Fruit fly (Drosophila melanogaster) whole organism, embryonic: ENCODE results near the gene Shc.

Experiments used
- BEAF-32 ChIP-seq: fragments of 200-800 bp; sonication (Bioruptor generic); optimal IDR thresholded peaks from 3 replicates; lab custom pipeline; 2017; ENCODE audit warnings: missing biosample characterization, missing genetic modification characterization, mild to moderate bottlenecking, moderate library complexity, missing genetic modification reagents
- Blimp-1 ChIP-seq: fragments of 200-800 bp; sonication (Bioruptor generic); optimal IDR thresholded peaks from 3 replicates; lab custom pipeline; 2018; ENCODE audit warnings: missing biosample characterization, missing genetic modification characterization, mild to moderate bottlenecking, moderate library complexity, missing genetic modification reagents
- CG12391 ChIP-seq: fragments of 200-800 bp; sonication (Bioruptor generic); optimal IDR thresholded peaks from 3 replicates; lab custom pipeline; 2018; ENCODE audit warnings: missing biosample characterization, mild to moderate bottlenecking, missing genetic modification characterization, moderate library complexity
- CG14667 ChIP-seq: fragments of 200-800 bp; sonication (Bioruptor generic); IDR thresholded peaks from 2 replicates; pipeline ENCODE4 v1.3.6; 2022; ENCODE audit warnings: missing biosample characterization, missing genetic modification characterization
- CG15269 ChIP-seq: fragments of 200-800 bp; sonication (Bioruptor generic); optimal IDR thresholded peaks from 2 replicates; lab custom pipeline; 2018; ENCODE audit warnings: missing biosample characterization, mild to moderate bottlenecking, missing genetic modification characterization, moderate library complexity
- CG17912 ChIP-seq: fragments of 200-800 bp; sonication (Bioruptor generic); optimal IDR thresholded peaks from 2 replicates; lab custom pipeline; 2018; ENCODE audit warnings: missing biosample characterization, mild to moderate bottlenecking, missing genetic modification characterization
- CG18011 ChIP-seq: fragments of 200-800 bp; sonication (Bioruptor generic); optimal IDR thresholded peaks from 2 replicates; lab custom pipeline; 2017; ENCODE audit warnings: missing biosample characterization, missing genetic modification characterization, mild to moderate bottlenecking, moderate library complexity, missing genotype
- CG2889 ChIP-seq: fragments of 200-800 bp; sonication (Bioruptor generic); IDR thresholded peaks from 3 replicates; pipeline ENCODE4 v1.3.6; 2022; ENCODE audit warnings: missing biosample characterization, missing genetic modification characterization
- CG30020 ChIP-seq: fragments of 200-800 bp; optimal IDR thresholded peaks from 2 replicates; lab custom pipeline; 2019; ENCODE audit warnings: missing biosample characterization, mild to moderate bottlenecking, missing genetic modification characterization, moderate library complexity
- CG3407 ChIP-seq: fragments of 200-800 bp; sonication (Bioruptor generic); optimal IDR thresholded peaks from 2 replicates; lab custom pipeline; 2018; ENCODE audit warnings: missing biosample characterization, mild to moderate bottlenecking, missing genetic modification characterization
- CG3838 ChIP-seq: fragments of 200-800 bp; sonication (Bioruptor generic); optimal IDR thresholded peaks from 3 replicates; lab custom pipeline; 2016; ENCODE audit warnings: missing biosample characterization, missing genetic modification characterization
- CG4282 ChIP-seq: fragments of 200-800 bp; sonication (Bioruptor generic); optimal IDR thresholded peaks from 2 replicates; lab custom pipeline; 2016; ENCODE audit warnings: missing biosample characterization, missing genetic modification characterization
- CG4328 ChIP-seq: fragments of 200-800 bp; sonication (Bioruptor generic); optimal IDR thresholded peaks from 3 replicates; lab custom pipeline; 2017; ENCODE audit warnings: missing biosample characterization, missing genetic modification reagents, missing genetic modification characterization
- CG6689 ChIP-seq: fragments of 200-800 bp; sonication (Bioruptor generic); IDR thresholded peaks from 2 replicates; pipeline ENCODE4 v1.3.6; 2022; ENCODE audit warnings: missing biosample characterization, missing genetic modification characterization
- CG7357 ChIP-seq: fragments of 200-800 bp; sonication (Bioruptor generic); IDR thresholded peaks from 3 replicates; pipeline ENCODE4 v1.3.6; 2022; ENCODE audit warnings: missing biosample characterization, missing genetic modification characterization
- CG7928 ChIP-seq: fragments of 200-800 bp; sonication (Bioruptor generic); optimal IDR thresholded peaks from 2 replicates; lab custom pipeline; 2017; ENCODE audit warnings: missing biosample characterization, mild to moderate bottlenecking, missing genetic modification characterization
- CrebB ChIP-seq: fragments of 200-800 bp; sonication (Bioruptor generic); optimal IDR thresholded peaks from 3 replicates; lab custom pipeline; 2018; ENCODE audit warnings: missing biosample characterization, mild to moderate bottlenecking, missing genetic modification characterization
- Deaf1 ChIP-seq: fragments of 200-800 bp; optimal IDR thresholded peaks from 3 replicates; lab custom pipeline; 2019; ENCODE audit warnings: missing biosample characterization, mild to moderate bottlenecking, missing genetic modification characterization, moderate library complexity
- HHEX ChIP-seq: fragments of 200-800 bp; sonication (Bioruptor generic); optimal IDR thresholded peaks from 3 replicates; lab custom pipeline; 2017; ENCODE audit warnings: missing biosample characterization, mild to moderate bottlenecking, missing genetic modification characterization, missing genetic modification reagents
- HLH4C ChIP-seq: fragments of 200-800 bp; sonication (Bioruptor generic); IDR thresholded peaks from 3 replicates; pipeline ENCODE4 v1.3.6; 2022; ENCODE audit warnings: missing biosample characterization, missing genetic modification characterization; ENCODE audit not compliant: partially characterized antibody
- HmgZ ChIP-seq: fragments of 200-800 bp; sonication (Bioruptor generic); optimal IDR thresholded peaks from 2 replicates; lab custom pipeline; 2018; ENCODE audit warnings: missing biosample characterization, mild to moderate bottlenecking, missing genetic modification characterization
- Hr39 ChIP-seq: fragments of >200 bp; optimal IDR thresholded peaks from 2 replicates; lab custom pipeline; 2017
- Neu2 ChIP-seq: fragments of 200-800 bp; sonication (Bioruptor generic); optimal IDR thresholded peaks from 3 replicates; lab custom pipeline; 2016; ENCODE audit warnings: missing biosample characterization, missing genetic modification characterization, borderline replicate concordance
- Oli ChIP-seq: fragments of 200-800 bp; sonication (Bioruptor generic); optimal IDR thresholded peaks from 2 replicates; lab custom pipeline; 2018; ENCODE audit warnings: missing biosample characterization, mild to moderate bottlenecking, missing genetic modification characterization, moderate library complexity
- Sox102F ChIP-seq: fragments of 200-800 bp; sonication (Bioruptor generic); optimal IDR thresholded peaks from 2 replicates; lab custom pipeline; 2018; ENCODE audit warnings: missing biosample characterization, mild to moderate bottlenecking, missing genetic modification characterization, moderate library complexity
- abd-A ChIP-seq: fragments of 200-800 bp; sonication (Bioruptor generic); optimal IDR thresholded peaks from 3 replicates; lab custom pipeline; 2019; ENCODE audit warnings: missing biosample characterization, mild to moderate bottlenecking, missing genetic modification characterization, moderate library complexity
- ash1 ChIP-seq: fragments of 200-800 bp; sonication (Bioruptor generic); optimal IDR thresholded peaks from 2 replicates; lab custom pipeline; 2018; ENCODE audit warnings: missing biosample characterization, mild to moderate bottlenecking, missing genetic modification characterization
- ato ChIP-seq: fragments of 200-800 bp; sonication (Bioruptor generic); IDR thresholded peaks from 2 replicates; pipeline ENCODE4 v1.3.6; 2022; ENCODE audit warnings: missing biosample characterization, missing genetic modification characterization; ENCODE audit not compliant: partially characterized antibody
- caup ChIP-seq: fragments of 200-800 bp; sonication (Bioruptor generic); optimal IDR thresholded peaks from 3 replicates; lab custom pipeline; 2017; ENCODE audit warnings: missing biosample characterization, mild to moderate bottlenecking, missing genetic modification characterization, moderate library complexity; ENCODE audit not compliant: severe bottlenecking
- chif ChIP-seq, 2 experiments: fragments of 200-800 bp; sonication (Bioruptor generic); optimal IDR thresholded peaks; 3 replicates each; lab custom pipeline; 2016; ENCODE audit warnings: missing biosample characterization in 2 of 2, missing genetic modification characterization in 2 of 2
- chinmo ChIP-seq: fragments of 200-800 bp; sonication (Bioruptor generic); IDR thresholded peaks from 4 replicates; pipeline ENCODE4 v1.3.6; 2022; ENCODE audit warnings: missing biosample characterization, missing genetic modification characterization; ENCODE audit not compliant: partially characterized antibody
- dpn ChIP-seq, 2 experiments: fragments of 200-800 bp; sonication (Bioruptor generic); optimal IDR thresholded peaks; 3 replicates each; lab custom pipeline; 2016; ENCODE audit warnings: missing biosample characterization in 2 of 2, missing genetic modification characterization in 2 of 2
- esg ChIP-seq: fragments of 200-800 bp; sonication (Bioruptor generic); conservative IDR thresholded peaks from 2 replicates; pipeline ENCODE4 v1.3.6; 2022; ENCODE audit warnings: missing biosample characterization, missing genetic modification characterization
- eve ChIP-seq, 2 experiments: fragments of >200 bp; optimal IDR thresholded peaks; 2 replicates each; lab custom pipeline; 2017; ENCODE audit warnings: missing biosample characterization in 2 of 2, missing genetic modification characterization in 2 of 2
- gce ChIP-seq: fragments of 200-800 bp; sonication (Bioruptor generic); IDR thresholded peaks from 3 replicates; pipeline ENCODE4 v1.3.6; 2022; ENCODE audit warnings: missing biosample characterization, missing genetic modification characterization
- gsb-n ChIP-seq: fragments of 200-800 bp; sonication (Bioruptor generic); optimal IDR thresholded peaks from 3 replicates; lab custom pipeline; 2018; ENCODE audit warnings: missing biosample characterization, mild to moderate bottlenecking, missing genetic modification characterization
- gt ChIP-seq: fragments of 200-800 bp; sonication (Bioruptor generic); IDR thresholded peaks from 2 replicates; pipeline ENCODE4 v1.3.6; 2022; ENCODE audit warnings: missing biosample characterization, missing genetic modification characterization
- hkb ChIP-seq, 2 experiments: fragments of 200-800 bp in 1 of 2; fragments of >200 bp in 1 of 2; sonication (Bioruptor generic) in 1 of 2; IDR thresholded peaks in 1 of 2; optimal IDR thresholded peaks in 1 of 2; 2 replicates each; pipeline versions ENCODE4 v1.3.6 to Lab custom; 2017 to 2022; ENCODE audit warnings: missing biosample characterization in 1 of 2, missing genetic modification characterization in 1 of 2
- ind ChIP-seq: fragments of 200-800 bp; sonication (Bioruptor generic); optimal IDR thresholded peaks from 3 replicates; lab custom pipeline; 2016; ENCODE audit warnings: missing biosample characterization, missing genetic modification characterization
- lola ChIP-seq, 3 experiments: fragments of >200 bp in 2 of 3; fragments of 200-800 bp in 1 of 3; sonication (Bioruptor generic) in 1 of 3; optimal IDR thresholded peaks; 2 replicates each; lab custom pipeline; 2017 to 2019; ENCODE audit warnings: missing biosample characterization in 3 of 3, missing genetic modification characterization in 3 of 3, mild to moderate bottlenecking in 1 of 3, moderate library complexity in 1 of 3
- schlank ChIP-seq: fragments of 200-800 bp; sonication (Bioruptor generic); optimal IDR thresholded peaks from 2 replicates; lab custom pipeline; 2018; ENCODE audit warnings: missing biosample characterization, mild to moderate bottlenecking, missing genetic modification characterization
- tio ChIP-seq: fragments of 200-800 bp; sonication (Bioruptor generic); optimal IDR thresholded peaks from 2 replicates; lab custom pipeline; 2017; ENCODE audit warnings: missing biosample characterization, missing genetic modification characterization, inconsistent platforms
- ttk ChIP-seq: fragments of 200-800 bp; sonication (Bioruptor generic); IDR thresholded peaks from 2 replicates; pipeline ENCODE4 v2.1.2; 2022; ENCODE audit warnings: missing biosample characterization, missing genetic modification characterization
- tup ChIP-seq: fragments of 200-800 bp; sonication (Bioruptor generic); optimal IDR thresholded peaks from 2 replicates; lab custom pipeline; 2016; ENCODE audit warnings: missing biosample characterization, mild to moderate bottlenecking, missing genetic modification characterization, moderate library complexity
- unpg ChIP-seq: fragments of 200-800 bp; sonication (Bioruptor generic); optimal IDR thresholded peaks from 3 replicates; lab custom pipeline; 2018; ENCODE audit warnings: missing biosample characterization, mild to moderate bottlenecking, missing genetic modification characterization, moderate library complexity
- vvl ChIP-seq: fragments of 200-800 bp; sonication (Bioruptor generic); IDR thresholded peaks from 2 replicates; pipeline ENCODE4 v1.3.6; 2022; ENCODE audit warnings: missing biosample characterization, missing genetic modification characterization
- zfh1 ChIP-seq: fragments of 200-800 bp; sonication (Bioruptor generic); IDR thresholded peaks from 3 replicates; pipeline ENCODE4 v1.3.6; 2022; ENCODE audit warnings: missing biosample characterization, missing genetic modification characterization
- zfh2 ChIP-seq: fragments of 200-800 bp; sonication (Bioruptor generic); optimal IDR thresholded peaks from 2 replicates; lab custom pipeline; 2016; ENCODE audit warnings: missing biosample characterization, missing genetic modification characterization

Shc gene

DNA sequence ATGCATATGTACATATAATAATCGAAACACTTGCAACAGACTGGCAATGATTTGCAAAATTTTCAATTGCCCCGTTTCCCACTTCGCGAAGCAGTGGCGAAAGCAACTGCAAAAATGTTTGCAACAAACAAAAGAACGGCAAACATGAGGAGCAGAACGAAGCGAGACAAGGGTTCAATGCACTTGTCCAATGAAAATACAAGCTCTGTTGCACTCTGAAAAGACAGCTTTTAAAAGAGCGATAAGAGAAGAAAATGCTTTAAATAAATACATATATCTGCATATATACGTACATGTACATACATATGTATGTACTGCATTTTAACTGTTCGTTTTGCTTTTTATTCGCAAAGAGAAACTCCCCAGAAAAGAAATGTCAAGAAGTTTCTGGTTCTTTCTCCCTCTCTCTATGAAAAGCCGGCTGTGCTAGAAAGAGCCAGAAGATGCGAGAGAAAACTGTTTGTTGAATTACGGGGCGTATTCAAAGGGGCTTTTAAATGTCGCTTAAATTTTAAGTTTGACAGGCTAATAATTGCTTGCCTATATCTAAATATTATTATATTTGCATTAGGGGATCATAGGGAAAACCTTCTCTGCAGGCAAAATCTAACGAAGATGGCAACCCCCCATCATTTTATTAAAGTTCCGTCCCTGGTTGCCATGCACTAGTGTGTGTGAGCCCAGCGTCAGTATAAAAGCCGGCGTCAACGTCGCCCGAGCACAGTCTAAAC is 43.3 kb upstream of the Shc start, which contains the start of gene Hsp27 (continued):
- TF ChIP-seq CG18011 (GFP tag; lab: Kevin White, UChicago) (peak; percentile 89), CG7928 (GFP tag; lab: Kevin White, UChicago) (peak; percentile 82), tio (GFP tag; lab: Kevin White, UChicago) (peak; percentile 97), Sox102F (GFP tag; lab: Kevin White, UChicago) (peak; percentile 99), chif (GFP tag; optimal IDR thresholded peaks at IDR 0.05; lab: Kevin White, UChicago) (peak; percentile 88 to 92), caup (GFP tag; lab: Kevin White, UChicago) (peak; percentile 95), unpg (peak; percentile 99), CG4328 (peak; percentile 84), CG3407 (GFP tag; lab: Kevin White, UChicago) (peak; percentile 98), abd-A (tag; lab: Kevin White, UChicago) (peak; percentile 64), CG7357 (peak; percentile 96), CG6689 (peak; percentile 99), esg (GFP tag; lab: Robert Waterston, UW) (peak; percentile 95), lola (GFP tag; optimal IDR thresholded peaks at IDR 0.05; lab: Kevin White, UChicago) (peak in 1 of 3 experiments; percentile 95), BEAF-32 (GFP tag; lab: Kevin White, UChicago) (peak; percentile 8), HmgZ (tag; lab: Kevin White, UChicago) (peak; percentile 97), Deaf1 (peak; percentile 86), CG17912 (GFP tag; lab: Kevin White, UChicago) (peak; percentile 54), gce (GFP tag; lab: Robert Waterston, UW) (peak; percentile 98), eve (GFP tag; optimal IDR thresholded peaks at IDR 0.05; lab: Kevin White, UChicago) (no peak), schlank (tag; lab: Kevin White, UChicago) (peak; percentile 94), tup (GFP tag; lab: Kevin White, UChicago) (peak; percentile 93), Neu2 (GFP tag; lab: Kevin White, UChicago) (no peak), vvl (peak; percentile 99), ato (no peak), dpn (GFP tag; optimal IDR thresholded peaks at IDR 0.05; lab: Kevin White, UChicago) (peak; percentile 96 to 98), gt (peak; percentile 97), CG4282 (GFP tag; lab: Kevin White, UChicago) (peak; percentile 62), CrebB (peak; percentile 93), ash1 (GFP tag; lab: Kevin White, UChicago) (peak; percentile 78), CG3838 (GFP tag; lab: Kevin White, UChicago) (peak; percentile 87), Hr39 (lab: Kevin White, UChicago) (no peak), HHEX (GFP tag; lab: Kevin White, UChicago) (peak; percentile 97), CG14667 (GFP tag; lab: Robert Waterston, UW) (peak; percentile 98), zfh1 (GFP tag; lab: Robert Waterston, UW) (peak; percentile 99), Oli (tag; lab: Kevin White, UChicago) (peak; percentile 99), ind (peak; percentile 99), hkb (optimal IDR thresholded peaks at IDR 0.05; lab: Kevin White, UChicago) (no peak), hkb (GFP tag; IDR thresholded peaks at IDR 0.05; lab: Robert Waterston, UW) (peak; percentile 99), Blimp-1 (peak; percentile 98), ttk (GFP tag; lab: Robert Waterston, UW) (peak; percentile 98), CG2889 (GFP tag; lab: Robert Waterston, UW) (peak; percentile 94), chinmo (GFP tag; lab: Robert Waterston, UW) (no peak), gsb-n (tag; lab: Kevin White, UChicago) (peak; percentile 98), CG12391 (tag; lab: Kevin White, UChicago) (peak; percentile 98), CG15269 (tag; lab: Kevin White, UChicago) (peak; percentile 97), zfh2 (GFP tag; lab: Kevin White, UChicago) (peak; percentile 96), CG30020 (tag; lab: Kevin White, UChicago) (peak; percentile 79), HLH4C (GFP tag; lab: Robert Waterston, UW) (no peak)
